Worm (Caenorhabditis elegans): Measurements from ENCODE around the gene tag-123.

Gene tag-123

DNA sequence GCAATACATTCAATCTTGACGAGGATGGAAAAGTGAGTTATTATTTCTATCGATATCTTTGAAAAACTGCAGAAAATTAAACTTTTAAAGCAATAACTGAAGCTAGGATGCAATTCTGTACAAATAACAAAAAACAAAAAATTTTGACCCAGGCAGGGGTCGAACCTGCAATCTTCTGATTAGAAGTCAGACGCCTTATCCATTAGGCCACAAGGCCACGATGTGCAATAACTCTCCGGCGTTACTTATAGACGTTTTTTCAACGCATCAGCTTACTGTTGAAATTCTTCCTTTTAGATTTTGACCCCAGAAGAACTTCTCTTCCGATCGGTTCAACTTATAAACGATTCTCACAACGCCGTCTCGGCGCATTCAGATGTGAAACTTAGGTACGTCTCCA, 40.2 kb downstream of the tag-123 start (continued):
- TF ChIP-seq zag-1 (tag; optimal IDR thresholded peaks at IDR 0.05) (no peak), zfp-3 (GFP tag; conservative IDR thresholded peaks at IDR 0.05) (0 out of 2 replicates have a peak, but pooled peaks have one; percentile 24), sdz-12 (GFP tag; optimal IDR thresholded peaks at IDR 0.05) (no peak), nhr-41 (GFP tag; IDR thresholded peaks at IDR 0.05) (peak; percentile 43; the same call in 1 of the 2 replicates), zfp-2 (tag; optimal IDR thresholded peaks at IDR 0.05) (no peak), ama-1 (optimal IDR thresholded peaks at IDR 0.05) (no peak), dpl-1 (GFP tag; optimal IDR thresholded peaks at IDR 0.05) (no peak)

DNA sequence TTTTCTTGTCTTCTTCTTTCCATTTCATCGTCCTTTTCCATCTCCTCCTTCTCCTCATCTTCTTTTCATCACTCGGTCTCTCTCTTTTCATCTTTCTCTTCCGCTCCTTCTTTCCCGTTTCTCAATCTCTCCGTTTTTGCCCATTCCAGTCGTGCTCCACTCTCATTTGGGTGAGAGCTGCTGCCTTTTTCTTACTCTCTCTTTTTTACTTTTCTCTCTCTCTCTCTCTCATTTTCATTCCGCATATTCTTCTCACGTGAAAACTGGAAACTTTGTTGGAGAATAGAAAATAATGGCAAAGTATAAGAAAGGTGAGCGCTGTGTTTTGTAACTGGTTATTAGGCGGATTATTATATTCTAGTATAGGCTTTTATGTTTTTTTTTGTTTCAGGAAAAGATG, 43.5 kb downstream of the tag-123 start, which contains the start of gene tbc-18:
Gene tbc-18, plus strand, starts transcription at position 246 of the 400 bp plus-strand sequence.
- peak; percentile 21 for TF ChIP-seq hlh-11 (tag; optimal IDR thresholded peaks at IDR 0.05)
- peak in 1 of 2 experiments; percentile 41 for TF ChIP-seq hif-1 (tag; optimal IDR thresholded peaks at IDR 0.05)
- no peak for TF ChIP-seq ztf-7 (tag; optimal IDR thresholded peaks at IDR 0.05)
- TF ChIP-seq dmd-6 (GFP tag; IDR thresholded peaks at IDR 0.05), result peak; percentile 38; the same call in 1 of the 2 replicates
- TF ChIP-seq rbr-2 (tag; optimal IDR thresholded peaks at IDR 0.05), result peak; percentile 50
- no peak for TF ChIP-seq zag-1 (tag; optimal IDR thresholded peaks at IDR 0.05)
- TF ChIP-seq mep-1 (tag; optimal IDR thresholded peaks at IDR 0.05), result peak; percentile 67
- no peak for TF ChIP-seq lin-1 (GFP tag; IDR thresholded peaks at IDR 0.05)
- peak; percentile 0 for TF ChIP-seq ces-1 (GFP tag; optimal IDR thresholded peaks at IDR 0.05)
- TF ChIP-seq lsy-2 (tag; optimal IDR thresholded peaks at IDR 0.05), result peak in 1 of 2 experiments; percentile 51
- TF ChIP-seq arid-1 (GFP tag; conservative IDR thresholded peaks at IDR 0.05), result 0 out of 2 replicates have a peak, but pooled peaks have one; percentile 22
- TF ChIP-seq nhr-237 (tag; optimal IDR thresholded peaks at IDR 0.05), result no peak
- TF ChIP-seq fos-1 (tag; optimal IDR thresholded peaks at IDR 0.05), result no peak
- no peak for TF ChIP-seq nhr-6 (tag; optimal IDR thresholded peaks at IDR 0.05)
- no peak for TF ChIP-seq nhr-77 (tag; optimal IDR thresholded peaks at IDR 0.05)
- no peak for TF ChIP-seq nhr-111 (GFP tag; optimal IDR thresholded peaks at IDR 0.05)
- TF ChIP-seq aha-1 (tag), result peak; percentile 79
- no peak for TF ChIP-seq lin-29 (GFP tag; IDR thresholded peaks at IDR 0.05)
- TF ChIP-seq fkh-10 (GFP tag; optimal IDR thresholded peaks at IDR 0.05), result peak; percentile 68
- TF ChIP-seq unc-62 (GFP tag; optimal IDR thresholded peaks at IDR 0.05 in 1 of 2), result peak in 1 of 2 experiments; percentile 24
- TF ChIP-seq unc-62 (tag; optimal IDR thresholded peaks at IDR 0.05), result no peak
- peak; percentile 61 for TF ChIP-seq hlh-30 (tag; optimal IDR thresholded peaks at IDR 0.05; ENCODE audit: insufficient read depth)
- 0 out of 2 replicates have a peak, but pooled peaks have one; percentile 23 for TF ChIP-seq ctbp-1 (GFP tag; IDR thresholded peaks at IDR 0.05)
- peak; percentile 40 for TF ChIP-seq mes-2 (tag; optimal IDR thresholded peaks at IDR 0.05; ENCODE audit: poor library complexity, severe bottlenecking)
- no peak for TF ChIP-seq ceh-32 (tag; optimal IDR thresholded peaks at IDR 0.05; ENCODE audit: poor library complexity)
- peak; percentile 57; the same call in 1 of the 2 replicates for TF ChIP-seq hmg-1.1 (GFP tag; IDR thresholded peaks at IDR 0.05)
- TF ChIP-seq mdl-1 (tag; optimal IDR thresholded peaks at IDR 0.05), result peak in 1 of 2 experiments; percentile 39
- peak; percentile 27 for TF ChIP-seq dve-1 (tag; optimal IDR thresholded peaks at IDR 0.05; ENCODE audit: insufficient read depth)

DNA sequence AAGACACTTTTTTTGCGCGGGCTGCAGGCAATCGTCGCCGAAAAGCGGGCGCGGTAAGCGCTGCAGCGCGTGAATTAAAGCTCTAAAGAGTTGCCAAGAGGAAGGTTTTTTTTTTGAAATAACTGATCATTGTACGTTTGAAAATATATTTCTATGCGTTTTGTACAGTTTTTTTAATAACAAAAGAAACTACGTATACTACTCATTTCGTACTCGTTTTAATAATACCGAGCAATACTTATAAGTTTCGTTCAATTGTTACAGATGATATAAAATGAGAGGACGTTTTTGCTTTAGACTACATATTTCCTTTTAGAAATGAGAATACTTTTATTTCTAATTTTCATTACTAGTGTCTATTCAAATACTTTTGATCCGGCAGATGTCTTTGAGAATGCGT, 49.9 kb downstream of the tag-123 start, which contains the start of gene nep-15:
Gene nep-15, plus strand, starts transcription at position 301 of the 400 bp plus-strand sequence.
- TF ChIP-seq madf-5 (GFP tag; IDR thresholded peaks at IDR 0.05) (no peak), D1046.2 (GFP tag; IDR thresholded peaks at IDR 0.05) (no peak), nhr-10 (tag; optimal IDR thresholded peaks at IDR 0.05) (no peak), Y105C5A.15 (GFP tag; IDR thresholded peaks at IDR 0.05) (no peak), daf-8 (GFP tag; IDR thresholded peaks at IDR 0.05) (no peak), nhr-42 (GFP tag; IDR thresholded peaks at IDR 0.05) (no peak), daf-12 (tag; optimal IDR thresholded peaks at IDR 0.05) (no peak)
